Fruit fly (Drosophila melanogaster): ENCODE results near the gene CG6813.
A peak's percentile ranks its signal among the peaks of the same experiment; 100 is the strongest.

Gene CG6813

dm6 chr3R:11617363-11617762, 9.1 kb downstream of the CG6813 start (continued):
- TF ChIP-seq NC2β (GFP tag; optimal IDR thresholded peaks at IDR 0.05) (no peak), pita (GFP tag; optimal IDR thresholded peaks at IDR 0.05) (no peak), exex (tag; optimal IDR thresholded peaks at IDR 0.05) (no peak), CG17829 (tag; optimal IDR thresholded peaks at IDR 0.05) (peak; percentile 72), abd-A (tag; optimal IDR thresholded peaks at IDR 0.05) (no peak), tna (GFP tag; IDR thresholded peaks at IDR 0.05; ENCODE audit: partially characterized antibody) (no peak), fd64A (GFP tag; optimal IDR thresholded peaks at IDR 0.05) (no peak), CG12391 (tag; optimal IDR thresholded peaks at IDR 0.05) (peak; percentile 64), sna (GFP tag; IDR thresholded peaks at IDR 0.05; ENCODE audit: partially characterized antibody) (no peak), CG30403 (GFP tag; optimal IDR thresholded peaks at IDR 0.05) (peak; percentile 45), Jarid2 (GFP tag; optimal IDR thresholded peaks at IDR 0.05) (no peak), CG10147 (GFP tag; optimal IDR thresholded peaks at IDR 0.05) (no peak), Gug (GFP tag; IDR thresholded peaks at IDR 0.05) (no peak), zfh2 (GFP tag; optimal IDR thresholded peaks at IDR 0.05) (no peak), her (GFP tag; optimal IDR thresholded peaks at IDR 0.05) (no peak), Ssrp (tag; optimal IDR thresholded peaks at IDR 0.05) (peak; percentile 45), oc (tag; optimal IDR thresholded peaks at IDR 0.05) (peak; percentile 39), fu2 (GFP tag; optimal IDR thresholded peaks at IDR 0.05) (no peak), CG12299 (tag; optimal IDR thresholded peaks at IDR 0.05) (no peak), chinmo (GFP tag; IDR thresholded peaks at IDR 0.05; ENCODE audit: partially characterized antibody) (no peak), sug (tag; optimal IDR thresholded peaks at IDR 0.05) (no peak), rib (GFP tag; IDR thresholded peaks at IDR 0.05) (no peak), ara (GFP tag; IDR thresholded peaks at IDR 0.05) (no peak), yki (optimal IDR thresholded peaks at IDR 0.05) (no peak), CG15011 (GFP tag; optimal IDR thresholded peaks at IDR 0.05) (no peak), CG10274 (GFP tag; optimal IDR thresholded peaks at IDR 0.05) (no peak), Gsc (GFP tag; IDR thresholded peaks at IDR 0.05) (no peak), D19B (GFP tag; optimal IDR thresholded peaks at IDR 0.05) (no peak), H15 (GFP tag; IDR thresholded peaks at IDR 0.05) (no peak), ro (GFP tag; IDR thresholded peaks at IDR 0.05) (no peak), dysf (GFP tag; IDR thresholded peaks at IDR 0.05) (no peak), E2f2 (GFP tag; IDR thresholded peaks at IDR 0.05) (no peak; the same call in 1 of the 2 replicates), CG2889 (GFP tag; IDR thresholded peaks at IDR 0.05) (no peak), salm (tag; optimal IDR thresholded peaks at IDR 0.05) (no peak), ttk (GFP tag; IDR thresholded peaks at IDR 0.05) (no peak), danr (GFP tag; IDR thresholded peaks at IDR 0.05) (no peak), vnd (GFP tag; IDR thresholded peaks at IDR 0.05; ENCODE audit: partially characterized antibody) (no peak), CG12219 (GFP tag; optimal IDR thresholded peaks at IDR 0.05) (peak; percentile 4), CG2120 (GFP tag; optimal IDR thresholded peaks at IDR 0.05) (no peak), stc (GFP tag; IDR thresholded peaks at IDR 0.05) (no peak), CG31224 (GFP tag; IDR thresholded peaks at IDR 0.05) (no peak), MBD-R2 (GFP tag; IDR thresholded peaks at IDR 0.05) (no peak), BtbVII (GFP tag; optimal IDR thresholded peaks at IDR 0.05) (no peak), pan (optimal IDR thresholded peaks at IDR 0.05) (no peak), pan (GFP tag; optimal IDR thresholded peaks at IDR 0.05 in 1 of 2, IDR thresholded peaks at IDR 0.05 in 1 of 2) (no peak), Spps (tag; optimal IDR thresholded peaks at IDR 0.05) (peak; percentile 33), CG9876 (GFP tag; optimal IDR thresholded peaks at IDR 0.05) (no peak), CG8765 (GFP tag; IDR thresholded peaks at IDR 0.05) (no peak; the same call in 1 of the 2 replicates), crp (GFP tag; optimal IDR thresholded peaks at IDR 0.05) (no peak), nerfin-2 (GFP tag; IDR thresholded peaks at IDR 0.05; ENCODE audit: partially characterized antibody) (no peak), hkb (optimal IDR thresholded peaks at IDR 0.05) (no peak), hkb (GFP tag; IDR thresholded peaks at IDR 0.05) (no peak), fd96Cb (tag; optimal IDR thresholded peaks at IDR 0.05) (peak; percentile 46)

All from whole organism, embryonic.